Worm (Caenorhabditis elegans) whole organism, young adult: ENCODE results near the gene cex-2.

Experiments
- B0019.2 ChIP-seq: fragments of 200-800 bp; sonication (Bioruptor generic); conservative IDR thresholded peaks from 2 replicates; pipeline ENCODE4 v1.3.6; 2022; ENCODE audit warnings: missing genetic modification reagents, missing genetic modification characterization, missing compliant biosample characterization
- C17E4.6 ChIP-seq: fragments of 200-800 bp; sonication (Bioruptor generic); IDR thresholded peaks from 2 replicates; pipeline ENCODE4 v1.3.6; 2022; ENCODE audit warnings: missing genetic modification reagents, missing genetic modification characterization, missing compliant biosample characterization
- F23B12.7 ChIP-seq: sonication (generic microtip); optimal IDR thresholded peaks from 2 replicates; lab custom pipeline; 2017; ENCODE audit warnings: missing genetic modification characterization, mild to moderate bottlenecking, missing compliant biosample characterization, antibody characterized with exemption, moderate library complexity; ENCODE audit not compliant: insufficient read depth
- F33H1.4 ChIP-seq: fragments of 200-800 bp; sonication (Bioruptor generic); IDR thresholded peaks from 2 replicates; pipeline ENCODE4 v1.3.6; 2022; ENCODE audit warnings: missing genetic modification reagents, missing genetic modification characterization, missing compliant biosample characterization
- F37B4.10 ChIP-seq: fragments of 200-800 bp; sonication (Bioruptor generic); IDR thresholded peaks from 2 replicates; pipeline ENCODE4 v1.3.6; 2022; ENCODE audit warnings: missing genetic modification characterization, missing compliant biosample characterization
- F39B2.1 ChIP-seq: fragments of 200-800 bp; sonication (Bioruptor generic); IDR thresholded peaks from 2 replicates; pipeline ENCODE4 v1.3.6; 2022; ENCODE audit warnings: missing genetic modification reagents, missing genetic modification characterization, missing compliant biosample characterization
- F49E8.2 ChIP-seq: sonication (generic microtip); optimal IDR thresholded peaks from 3 replicates; lab custom pipeline; 2017; ENCODE audit warnings: missing genetic modification characterization, mild to moderate bottlenecking, missing compliant biosample characterization, antibody characterized with exemption, moderate library complexity; ENCODE audit not compliant: insufficient read depth
- F57C9.4 ChIP-seq: sonication (generic microtip); optimal IDR thresholded peaks from 2 replicates; lab custom pipeline; 2017; ENCODE audit warnings: mild to moderate bottlenecking, missing genetic modification characterization, missing compliant biosample characterization
- K11D2.4 ChIP-seq: fragments of 200-800 bp; sonication (Bioruptor generic); IDR thresholded peaks from 2 replicates; pipeline ENCODE4 v1.3.6; 2022; ENCODE audit warnings: missing genetic modification reagents, missing genetic modification characterization, missing compliant biosample characterization
- T07F8.4 ChIP-seq: sonication (generic microtip); optimal IDR thresholded peaks from 2 replicates; lab custom pipeline; 2016; ENCODE audit warnings: mild to moderate bottlenecking, missing genetic modification characterization, moderate library complexity, missing compliant biosample characterization
- Y53G8AR.9 ChIP-seq: fragments of 200-800 bp; sonication (Bioruptor generic); conservative IDR thresholded peaks from 2 replicates; pipeline ENCODE4 v1.3.6; 2022; ENCODE audit warnings: missing genetic modification reagents, missing genetic modification characterization, missing compliant biosample characterization
- Y56A3A.18 ChIP-seq: fragments of 200-800 bp; sonication (Bioruptor generic); IDR thresholded peaks from 2 replicates; pipeline ENCODE4 v1.3.6; 2022; ENCODE audit warnings: missing genetic modification reagents, missing genetic modification characterization, missing compliant biosample characterization
- Y79H2A.3 ChIP-seq: fragments of 200-800 bp; sonication (Bioruptor generic); conservative IDR thresholded peaks from 2 replicates; pipeline ENCODE4 v1.3.6; 2022; ENCODE audit warnings: missing genetic modification reagents, missing genetic modification characterization, missing compliant biosample characterization
- Y95B8A.8 ChIP-seq: fragments of 200-800 bp; sonication (Bioruptor generic); IDR thresholded peaks from 2 replicates; pipeline ENCODE4 v1.3.6; 2022; ENCODE audit warnings: missing genetic modification reagents, missing genetic modification characterization, missing compliant biosample characterization
- ZK185.1 ChIP-seq: sonication (generic microtip); optimal IDR thresholded peaks from 2 replicates; lab custom pipeline; 2016; ENCODE audit warnings: mild to moderate bottlenecking, missing genetic modification characterization, missing compliant biosample characterization; ENCODE audit not compliant: poor library complexity, severe bottlenecking
- athp-1 ChIP-seq: sonication (generic microtip); optimal IDR thresholded peaks from 2 replicates; lab custom pipeline; 2017; ENCODE audit warnings: mild to moderate bottlenecking, missing genetic modification characterization, missing compliant biosample characterization
- attf-3 ChIP-seq: fragments of 200-800 bp; sonication (Bioruptor generic); conservative IDR thresholded peaks from 2 replicates; pipeline ENCODE4 v1.3.6; 2022; ENCODE audit warnings: missing genetic modification reagents, missing genetic modification characterization, missing compliant biosample characterization
- attf-5 ChIP-seq: fragments of 200-800 bp; sonication (Bioruptor generic); optimal IDR thresholded peaks from 2 replicates; lab custom pipeline; 2018; ENCODE audit warnings: mild to moderate bottlenecking, missing genetic modification characterization, missing compliant biosample characterization
- bed-2 ChIP-seq: fragments of 200-800 bp; sonication (Bioruptor generic); IDR thresholded peaks from 2 replicates; pipeline ENCODE4 v1.3.6; 2022; ENCODE audit warnings: missing genetic modification reagents, missing genetic modification characterization, missing compliant biosample characterization
- cebp-1 ChIP-seq, 2 experiments: fragments of 200-800 bp in 1 of 2; sonication (Bioruptor generic) in 1 of 2; sonication (generic microtip) in 1 of 2; IDR thresholded peaks in 1 of 2; optimal IDR thresholded peaks in 1 of 2; 2 replicates each; pipeline versions ENCODE4 v1.3.6 to Lab custom; 2017 to 2022; ENCODE audit warnings: missing compliant biosample characterization in 2 of 2, missing genetic modification characterization in 2 of 2, mild to moderate bottlenecking in 1 of 2, missing genetic modification reagents in 1 of 2, moderate library complexity in 1 of 2
- ceh-100 ChIP-seq: fragments of 200-800 bp; sonication (Bioruptor generic); IDR thresholded peaks from 2 replicates; pipeline ENCODE4 v1.3.6; 2022; ENCODE audit warnings: missing genetic modification reagents, missing genetic modification characterization, missing compliant biosample characterization
- ceh-40 ChIP-seq: fragments of 200-800 bp; sonication (Bioruptor generic); IDR thresholded peaks from 2 replicates; pipeline ENCODE4 v1.3.6; 2022; ENCODE audit warnings: missing genetic modification characterization, missing compliant biosample characterization
- ceh-58 ChIP-seq: fragments of 200-800 bp; sonication (Bioruptor generic); IDR thresholded peaks from 2 replicates; pipeline ENCODE4 v1.3.6; 2022; ENCODE audit warnings: missing genetic modification characterization, missing compliant biosample characterization
- ceh-79 ChIP-seq: sonication (generic microtip); optimal IDR thresholded peaks from 2 replicates; lab custom pipeline; 2017; ENCODE audit warnings: mild to moderate bottlenecking, missing genetic modification characterization, missing compliant biosample characterization
- die-1 ChIP-seq: sonication (generic microtip); optimal IDR thresholded peaks from 2 replicates; lab custom pipeline; 2016; ENCODE audit warnings: missing genotype, mild to moderate bottlenecking, missing genetic modification characterization, missing compliant biosample characterization
- efl-1 ChIP-seq: fragments of 150-350 bp; optimal IDR thresholded peaks from 2 replicates; lab custom pipeline; 2014; ENCODE audit warnings: missing biosample characterization, missing genetic modification reagents, missing genetic modification characterization
- egl-18 ChIP-seq: fragments of 200-800 bp; sonication (Bioruptor generic); IDR thresholded peaks from 2 replicates; pipeline ENCODE4 v1.3.6; 2022; ENCODE audit warnings: missing genetic modification reagents, missing genetic modification characterization, missing compliant biosample characterization
- ekl-4 ChIP-seq: fragments of 200-800 bp; sonication (Bioruptor generic); IDR thresholded peaks from 2 replicates; pipeline ENCODE4 v1.3.6; 2022; ENCODE audit warnings: missing genetic modification reagents, missing genetic modification characterization, missing compliant biosample characterization
- lin-26 ChIP-seq: fragments of 200-800 bp; sonication (Bioruptor generic); IDR thresholded peaks from 2 replicates; pipeline ENCODE4 v1.3.6; 2022; ENCODE audit warnings: missing genetic modification reagents, missing genetic modification characterization, missing compliant biosample characterization
- lin-54 ChIP-seq: fragments of 200-800 bp; sonication (Bioruptor generic); optimal IDR thresholded peaks from 2 replicates; lab custom pipeline; 2018; ENCODE audit warnings: mild to moderate bottlenecking, missing genetic modification characterization, missing compliant biosample characterization
- lsy-27 ChIP-seq: sonication (generic microtip); optimal IDR thresholded peaks from 2 replicates; lab custom pipeline; 2017; ENCODE audit warnings: missing genetic modification characterization, mild to moderate bottlenecking, missing compliant biosample characterization, antibody characterized with exemption, missing genotype, borderline replicate concordance; ENCODE audit not compliant: insufficient read depth
- madf-10 ChIP-seq: sonication (generic microtip); optimal IDR thresholded peaks from 2 replicates; lab custom pipeline; 2016; ENCODE audit warnings: mild to moderate bottlenecking, missing genetic modification characterization, missing compliant biosample characterization
- madf-6 ChIP-seq: fragments of 200-800 bp; sonication (Bioruptor generic); IDR thresholded peaks from 2 replicates; pipeline ENCODE4 v1.3.6; 2022; ENCODE audit warnings: missing genetic modification reagents, missing genetic modification characterization, missing compliant biosample characterization
- mcd-1 ChIP-seq: fragments of 200-800 bp; sonication (Bioruptor generic); IDR thresholded peaks from 2 replicates; pipeline ENCODE4 v1.3.6; 2022; ENCODE audit warnings: missing genetic modification reagents, missing genetic modification characterization, missing compliant biosample characterization
- mel-28 ChIP-seq: sonication (generic microtip); optimal IDR thresholded peaks from 2 replicates; lab custom pipeline; 2016; ENCODE audit warnings: borderline replicate concordance, mild to moderate bottlenecking, missing genetic modification characterization, missing compliant biosample characterization
- pbrm-1 ChIP-seq: fragments of 200-800 bp; sonication (Bioruptor generic); IDR thresholded peaks from 2 replicates; pipeline ENCODE4 v1.3.6; 2022; ENCODE audit warnings: missing genetic modification reagents, missing genetic modification characterization, missing compliant biosample characterization
- rcor-1 ChIP-seq: fragments of 200-800 bp; sonication (Bioruptor generic); IDR thresholded peaks from 2 replicates; pipeline ENCODE4 v1.3.6; 2022; ENCODE audit warnings: missing genetic modification reagents, missing genetic modification characterization, missing compliant biosample characterization
- repo-1 ChIP-seq: sonication (generic microtip); optimal IDR thresholded peaks from 2 replicates; lab custom pipeline; 2017; ENCODE audit warnings: mild to moderate bottlenecking, missing genetic modification characterization, missing compliant biosample characterization
- snpc-1.1 ChIP-seq: sonication (generic microtip); optimal IDR thresholded peaks from 2 replicates; lab custom pipeline; 2017; ENCODE audit warnings: missing genetic modification characterization, mild to moderate bottlenecking, missing compliant biosample characterization, antibody characterized with exemption, moderate library complexity, missing genotype, missing genetic modification reagents; ENCODE audit not compliant: insufficient read depth
- snpc-1.3 ChIP-seq: sonication (generic microtip); optimal IDR thresholded peaks from 2 replicates; lab custom pipeline; 2017; ENCODE audit warnings: missing genetic modification characterization, mild to moderate bottlenecking, missing compliant biosample characterization, antibody characterized with exemption, moderate library complexity, missing genotype, missing genetic modification reagents; ENCODE audit not compliant: insufficient read depth
- snpc-3.4 ChIP-seq: sonication (generic microtip); optimal IDR thresholded peaks from 2 replicates; lab custom pipeline; 2017; ENCODE audit warnings: missing genetic modification characterization, mild to moderate bottlenecking, missing compliant biosample characterization, antibody characterized with exemption, moderate library complexity, missing genotype, missing genetic modification reagents
- sptf-2 ChIP-seq: fragments of 200-800 bp; sonication (Bioruptor generic); optimal IDR thresholded peaks from 2 replicates; lab custom pipeline; 2018; ENCODE audit warnings: mild to moderate bottlenecking, missing genetic modification characterization, missing compliant biosample characterization
- tbp1 ChIP-seq: fragments of 200-800 bp; sonication (Bioruptor generic); optimal IDR thresholded peaks from 2 replicates; lab custom pipeline; 2018; ENCODE audit warnings: mild to moderate bottlenecking, missing genetic modification characterization, missing compliant biosample characterization
- tlf-1 ChIP-seq: fragments of 200-800 bp; sonication (Bioruptor generic); optimal IDR thresholded peaks from 2 replicates; lab custom pipeline; 2018; ENCODE audit warnings: mild to moderate bottlenecking, missing genetic modification characterization, missing compliant biosample characterization
- unc-62 ChIP-seq: fragments of 150-350 bp; optimal IDR thresholded peaks from 2 replicates; lab custom pipeline; 2014; ENCODE audit warnings: missing biosample characterization, missing genetic modification reagents, missing genetic modification characterization
- ztf-22 ChIP-seq: fragments of 200-800 bp; sonication (Bioruptor generic); optimal IDR thresholded peaks from 2 replicates; lab custom pipeline; 2018; ENCODE audit warnings: mild to moderate bottlenecking, missing genetic modification characterization, moderate library complexity, missing compliant biosample characterization

Gene cex-2

DNA sequence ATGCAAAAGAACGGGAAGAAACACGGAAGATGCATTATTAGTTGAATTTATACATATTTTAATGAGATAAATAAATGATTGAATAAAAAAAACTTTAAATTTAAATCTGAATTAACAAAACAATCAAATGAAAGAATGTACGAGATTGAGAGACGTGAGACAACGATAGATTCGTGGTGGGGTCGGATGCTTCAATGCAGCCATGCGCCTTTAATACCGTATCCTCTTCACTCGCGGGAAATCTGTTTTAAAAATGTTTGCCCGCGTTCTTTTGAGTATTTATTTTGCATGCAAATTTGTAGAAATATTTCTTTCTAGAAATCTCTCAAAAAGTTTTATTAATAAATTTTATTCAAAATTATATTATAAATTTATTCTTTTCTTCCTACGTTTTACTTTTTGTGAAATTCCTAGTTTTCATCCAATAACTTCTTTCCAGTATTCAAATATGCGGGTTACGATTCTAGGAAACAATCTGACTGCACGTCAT, 45.2 kb upstream of the cex-2 start, which contains the start of gene perm-1 (continued):
- peak; percentile 81 for TF ChIP-seq ekl-4 (GFP tag; lab: Robert Waterston, UW)
- TF ChIP-seq Y56A3A.18 (GFP tag; lab: Robert Waterston, UW): no peak
- TF ChIP-seq lsy-27 (tag; lab: Kevin White, UChicago): no peak
- peak; percentile 90 for TF ChIP-seq rcor-1
- TF ChIP-seq F37B4.10 (GFP tag; lab: Robert Waterston, UW): no peak
- TF ChIP-seq efl-1 (GFP tag; lab: Kevin White, UChicago): peak; percentile 96
- TF ChIP-seq sptf-2 (GFP tag; lab: Kevin White, UChicago): no peak
- no peak for TF ChIP-seq die-1
- peak; percentile 61 for TF ChIP-seq tbp1 (GFP tag; lab: Kevin White, UChicago)
- no peak for TF ChIP-seq unc-62 (GFP tag; lab: Kevin White, UChicago)
- peak; percentile 51; the same call in 1 of the 2 replicates for TF ChIP-seq attf-3
- TF ChIP-seq F23B12.7 (tag; lab: Kevin White, UChicago): peak; percentile 37
- TF ChIP-seq ZK185.1: no peak
- no peak for TF ChIP-seq ceh-40 (GFP tag; lab: Robert Waterston, UW)
- TF ChIP-seq ceh-100 (GFP tag; lab: Robert Waterston, UW): peak; percentile 48; the same call in 1 of the 2 replicates
- TF ChIP-seq pbrm-1 (GFP tag; lab: Robert Waterston, UW): peak; percentile 57
- no peak for TF ChIP-seq F39B2.1
- no peak for TF ChIP-seq ztf-22 (GFP tag; lab: Kevin White, UChicago)
- peak; percentile 82 for TF ChIP-seq snpc-1.3 (tag; lab: Kevin White, UChicago)
- TF ChIP-seq madf-6 (GFP tag; lab: Robert Waterston, UW): peak; percentile 99
- TF ChIP-seq egl-18 (GFP tag; lab: Robert Waterston, UW): no peak
- TF ChIP-seq bed-2: no peak
- TF ChIP-seq lin-54 (GFP tag; lab: Kevin White, UChicago): peak; percentile 89
- TF ChIP-seq B0019.2 (GFP tag; lab: Robert Waterston, UW): peak; percentile 84
- peak; percentile 87 for TF ChIP-seq F49E8.2
- no peak for TF ChIP-seq mel-28 (tag; lab: Kevin White, UChicago)
- TF ChIP-seq repo-1 (tag; lab: Kevin White, UChicago): no peak
- TF ChIP-seq C17E4.6 (GFP tag; lab: Robert Waterston, UW): 0 out of 2 replicates have a peak, but pooled peaks have one; percentile 60
- TF ChIP-seq athp-1 (tag; lab: Kevin White, UChicago): peak; percentile 86
- TF ChIP-seq tlf-1 (GFP tag; lab: Kevin White, UChicago): peak; percentile 93
- no peak for TF ChIP-seq ceh-79 (tag; lab: Kevin White, UChicago)
- TF ChIP-seq K11D2.4 (GFP tag; lab: Robert Waterston, UW): no peak
- TF ChIP-seq snpc-3.4 (tag; lab: Kevin White, UChicago): peak; percentile 94
- TF ChIP-seq F57C9.4: no peak
- TF ChIP-seq cebp-1 (GFP tag; IDR thresholded peaks at IDR 0.05; lab: Robert Waterston, UW): no peak
- no peak for TF ChIP-seq cebp-1 (tag; optimal IDR thresholded peaks at IDR 0.05; lab: Kevin White, UChicago)
- no peak for TF ChIP-seq T07F8.4
- peak; percentile 98 for TF ChIP-seq F33H1.4
- peak; percentile 50; the same call in 1 of the 2 replicates for TF ChIP-seq Y53G8AR.9
- peak; percentile 73 for TF ChIP-seq snpc-1.1 (tag; lab: Kevin White, UChicago)
- no peak for TF ChIP-seq Y79H2A.3 (GFP tag; lab: Robert Waterston, UW)
- TF ChIP-seq Y95B8A.8 (GFP tag; lab: Robert Waterston, UW): peak; percentile 92
- TF ChIP-seq ceh-58 (GFP tag; lab: Robert Waterston, UW): no peak
- no peak for TF ChIP-seq attf-5 (GFP tag; lab: Kevin White, UChicago)
- no peak for TF ChIP-seq lin-26 (GFP tag; lab: Robert Waterston, UW)
- no peak for TF ChIP-seq madf-10 (tag; lab: Kevin White, UChicago)
- TF ChIP-seq mcd-1 (GFP tag; lab: Robert Waterston, UW): peak; percentile 65; the same call in 1 of the 2 replicates
